Worm (Caenorhabditis elegans) whole organism, L2 larva: Measurements from ENCODE around the gene C26D10.3.

Source experiments
- R02D3.7 ChIP-seq: fragments of 150-350 bp; optimal IDR thresholded peaks from 2 replicates; lab custom pipeline; 2014; ENCODE audit warnings: missing biosample characterization, missing genetic modification characterization
- ama-1 ChIP-seq: fragments of 150-350 bp; optimal IDR thresholded peaks from 2 replicates; lab custom pipeline; 2018; ENCODE audit warnings: inconsistent platforms
- egl-27 ChIP-seq: sonication (generic microtip); optimal IDR thresholded peaks from 3 replicates; lab custom pipeline; 2017; ENCODE audit warnings: missing biosample characterization, missing genetic modification reagents, missing genetic modification characterization
- lin-11 ChIP-seq: fragments of 150-350 bp; sonication (generic microtip); optimal IDR thresholded peaks from 2 replicates; lab custom pipeline; 2014; ENCODE audit warnings: missing biosample characterization, missing genetic modification characterization, inconsistent platforms, mixed read lengths
- nhr-77 ChIP-seq: fragments of 150-350 bp; optimal IDR thresholded peaks from 2 replicates; lab custom pipeline; 2014; ENCODE audit warnings: missing biosample characterization, missing genetic modification characterization

DNA sequence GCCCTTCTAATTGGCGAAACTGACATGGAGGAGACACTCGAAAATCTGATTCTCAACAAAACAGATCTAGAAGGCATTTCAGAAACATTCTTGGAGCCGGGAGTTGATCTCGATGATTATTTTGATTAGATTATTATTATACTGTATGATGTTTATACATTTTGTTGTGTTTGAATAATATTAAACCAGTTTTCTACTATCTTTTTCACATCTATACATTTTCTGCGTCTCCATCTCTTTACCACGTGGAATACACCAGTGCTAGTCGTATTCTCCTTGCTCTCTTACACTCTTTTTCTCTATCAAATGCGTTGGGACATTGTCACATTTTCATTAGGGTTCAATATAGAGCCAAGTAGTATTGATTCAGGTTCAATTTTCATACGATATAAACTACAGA, 4.3 kb downstream of the C26D10.3 start, which contains the start of gene C26D10.4:
- TF ChIP-seq R02D3.7 (tag; lab: Kevin White, UChicago) (no peak), nhr-77 (tag; lab: Kevin White, UChicago) (no peak), egl-27 (tag; lab: Kevin White, UChicago) (no peak), ama-1 (lab: Kevin White, UChicago) (no peak), lin-11 (no peak)
